Fruit fly (Drosophila melanogaster) whole organism, adult: ENCODE data around the gene Rnb.

ENCODE experiments used
- CG11617 ChIP-seq: fragments of 200-800 bp; sonication (Bioruptor generic); optimal IDR thresholded peaks from 2 replicates; lab custom pipeline; 2017; ENCODE audit warnings: mild to moderate bottlenecking, missing biosample characterization, missing genetic modification reagents, missing genetic modification characterization
- CG12768 ChIP-seq: fragments of 200-800 bp; sonication (Bioruptor generic); optimal IDR thresholded peaks from 2 replicates; lab custom pipeline; 2017; ENCODE audit warnings: missing biosample characterization, missing genetic modification characterization, mild to moderate bottlenecking, moderate library complexity, missing genetic modification reagents
- CG14711 ChIP-seq: fragments of 200-800 bp; sonication (Bioruptor generic); optimal IDR thresholded peaks from 2 replicates; lab custom pipeline; 2018; ENCODE audit warnings: missing biosample characterization, mild to moderate bottlenecking, missing genetic modification characterization, moderate library complexity
- CG1620 ChIP-seq: fragments of 200-800 bp; sonication (Bioruptor generic); optimal IDR thresholded peaks from 2 replicates; lab custom pipeline; 2016; ENCODE audit warnings: missing biosample characterization, missing genetic modification characterization
- CG33017 ChIP-seq: fragments of 200-800 bp; sonication (Bioruptor generic); optimal IDR thresholded peaks from 2 replicates; lab custom pipeline; 2018; ENCODE audit warnings: missing biosample characterization, mild to moderate bottlenecking, missing genetic modification characterization, moderate library complexity
- CG5204 ChIP-seq: fragments of 200-800 bp; sonication (Bioruptor generic); optimal IDR thresholded peaks from 2 replicates; lab custom pipeline; 2016; ENCODE audit warnings: missing biosample characterization, missing genetic modification characterization
- CG7045 ChIP-seq: fragments of 200-800 bp; sonication (Bioruptor generic); optimal IDR thresholded peaks from 2 replicates; lab custom pipeline; 2017; ENCODE audit warnings: missing biosample characterization, mild to moderate bottlenecking, missing genetic modification characterization
- CG7101 ChIP-seq: fragments of 200-800 bp; sonication (Bioruptor generic); optimal IDR thresholded peaks from 2 replicates; lab custom pipeline; 2018; ENCODE audit warnings: missing biosample characterization, mild to moderate bottlenecking, missing genetic modification characterization, moderate library complexity
- Clk ChIP-seq: fragments of 200-800 bp; sonication (Bioruptor generic); optimal IDR thresholded peaks from 2 replicates; lab custom pipeline; 2017; ENCODE audit warnings: missing biosample characterization, missing genetic modification characterization
- Crg-1 ChIP-seq: fragments of 200-800 bp; sonication (Bioruptor generic); optimal IDR thresholded peaks from 2 replicates; lab custom pipeline; 2016; ENCODE audit warnings: missing biosample characterization, missing genetic modification characterization
- Hr96 ChIP-seq: fragments of 200-800 bp; sonication (Bioruptor generic); optimal IDR thresholded peaks from 2 replicates; lab custom pipeline; 2016; ENCODE audit warnings: missing biosample characterization, missing genetic modification characterization
- Mnt ChIP-seq: fragments of 200-800 bp; sonication (Bioruptor generic); optimal IDR thresholded peaks from 2 replicates; lab custom pipeline; 2016; ENCODE audit warnings: missing biosample characterization, mild to moderate bottlenecking, missing genetic modification characterization
- bab1 ChIP-seq: fragments of 200-800 bp; sonication (Bioruptor generic); optimal IDR thresholded peaks from 3 replicates; lab custom pipeline; 2019; ENCODE audit warnings: missing biosample characterization, mild to moderate bottlenecking, missing genetic modification characterization, moderate library complexity
- cic ChIP-seq: fragments of 200-800 bp; sonication (Bioruptor generic); optimal IDR thresholded peaks from 2 replicates; lab custom pipeline; 2017; ENCODE audit warnings: missing biosample characterization, mild to moderate bottlenecking, missing genetic modification characterization, moderate library complexity
- cnc ChIP-seq, 2 experiments: fragments of >200 bp; optimal IDR thresholded peaks; 2 replicates each; lab custom pipeline; 2017
- kay ChIP-seq: fragments of 200-800 bp; sonication (Bioruptor generic); peaks from one replicate; lab custom pipeline; 2016; ENCODE audit warnings: missing biosample characterization, missing genetic modification characterization, borderline replicate concordance
- ovo ChIP-seq: fragments of 200-800 bp; sonication (Bioruptor generic); optimal IDR thresholded peaks from 2 replicates; lab custom pipeline; 2016; ENCODE audit warnings: missing biosample characterization, missing genetic modification characterization
- pad ChIP-seq: fragments of 200-800 bp; sonication (Bioruptor generic); optimal IDR thresholded peaks from 3 replicates; lab custom pipeline; 2017; ENCODE audit warnings: missing biosample characterization, missing genetic modification characterization, mild to moderate bottlenecking, moderate library complexity, missing genetic modification reagents
- tj ChIP-seq: fragments of 200-800 bp; sonication (Bioruptor generic); optimal IDR thresholded peaks from 3 replicates; lab custom pipeline; 2017; ENCODE audit warnings: missing biosample characterization, mild to moderate bottlenecking, missing genetic modification characterization, moderate library complexity
- toe ChIP-seq: fragments of 200-800 bp; sonication (Bioruptor generic); optimal IDR thresholded peaks from 2 replicates; lab custom pipeline; 2016; ENCODE audit warnings: missing biosample characterization, missing genetic modification characterization

The Rnb gene

dm6 chr3R:29772795-29773331 is 26.3 kb downstream of the Rnb start:
- peak; percentile 50 for TF ChIP-seq CG33017
- TF ChIP-seq CG5204 (GFP tag; lab: Kevin White, UChicago): no peak
- TF ChIP-seq cnc (optimal IDR thresholded peaks at IDR 0.05; lab: Kevin White, UChicago): no peak
- TF ChIP-seq cic: peak; percentile 88
- TF ChIP-seq toe (GFP tag; lab: Kevin White, UChicago): no peak
- no peak for TF ChIP-seq Crg-1 (GFP tag; lab: Kevin White, UChicago)
- TF ChIP-seq CG1620: no peak
- no peak for TF ChIP-seq Clk (GFP tag; lab: Kevin White, UChicago)
- peak; percentile 23 for TF ChIP-seq bab1
- TF ChIP-seq CG7045 (GFP tag; lab: Kevin White, UChicago): no peak
- peak; percentile 91 for TF ChIP-seq CG12768 (GFP tag; lab: Kevin White, UChicago)
- TF ChIP-seq Hr96 (GFP tag; lab: Kevin White, UChicago): no peak
- peak; percentile 73 for TF ChIP-seq pad (GFP tag; lab: Kevin White, UChicago)
- no peak for TF ChIP-seq CG11617 (GFP tag; lab: Kevin White, UChicago)
- peak; percentile 79 for TF ChIP-seq Mnt (GFP tag; lab: Kevin White, UChicago)
- peak; percentile 5 for TF ChIP-seq CG7101
- TF ChIP-seq kay (GFP tag; lab: Kevin White, UChicago): no peak
- no peak for TF ChIP-seq CG14711 (tag; lab: Kevin White, UChicago)
- peak; percentile 83 for TF ChIP-seq tj (GFP tag; lab: Kevin White, UChicago)
- peak; percentile 49 for TF ChIP-seq ovo (GFP tag; lab: Kevin White, UChicago)

- TF ChIP-seq tj (GFP tag; lab: Kevin White, UChicago) (peak; percentile 16), toe (GFP tag; lab: Kevin White, UChicago) (peak; percentile 19), Hr96 (GFP tag; lab: Kevin White, UChicago) (peak; percentile 59), CG1620 (no peak), ovo (GFP tag; lab: Kevin White, UChicago) (peak; percentile 5), CG5204 (GFP tag; lab: Kevin White, UChicago) (peak; percentile 36), CG7101 (no peak), Mnt (GFP tag; lab: Kevin White, UChicago) (no peak), CG7045 (GFP tag; lab: Kevin White, UChicago) (peak; percentile 50), Crg-1 (GFP tag; lab: Kevin White, UChicago) (no peak), CG11617 (GFP tag; lab: Kevin White, UChicago) (peak; percentile 29), pad (GFP tag; lab: Kevin White, UChicago) (peak; percentile 46), cic (no peak), CG12768 (GFP tag; lab: Kevin White, UChicago) (no peak), cnc (optimal IDR thresholded peaks at IDR 0.05; lab: Kevin White, UChicago) (peak in 1 of 2 experiments; percentile 89)
Measured at dm6 chr3R:29772090-29772794, 26.9 kb downstream of the Rnb start.

- TF ChIP-seq CG33017 (peak; percentile 20), kay (GFP tag; lab: Kevin White, UChicago) (no peak), Mnt (GFP tag; lab: Kevin White, UChicago) (peak; percentile 87), cic (peak; percentile 86), CG7045 (GFP tag; lab: Kevin White, UChicago) (no peak)
Measured at dm6 chr3R:29771645-29772089, 27.5 kb downstream of the Rnb start.

dm6 chr3R:29770930-29771329 is 28.2 kb downstream of the Rnb start:
- TF ChIP-seq CG12768 (GFP tag; lab: Kevin White, UChicago) (no peak), CG11617 (GFP tag; lab: Kevin White, UChicago) (no peak), toe (GFP tag; lab: Kevin White, UChicago) (no peak), Crg-1 (GFP tag; lab: Kevin White, UChicago) (no peak), Hr96 (GFP tag; lab: Kevin White, UChicago) (no peak), kay (GFP tag; lab: Kevin White, UChicago) (no peak), CG1620 (no peak), pad (GFP tag; lab: Kevin White, UChicago) (no peak), bab1 (no peak)

- TF ChIP-seq Crg-1 (GFP tag; lab: Kevin White, UChicago) (no peak), CG12768 (GFP tag; lab: Kevin White, UChicago) (no peak), CG5204 (GFP tag; lab: Kevin White, UChicago) (no peak), tj (GFP tag; lab: Kevin White, UChicago) (no peak)
Measured at dm6 chr3R:29767236-29767635, 31.9 kb downstream of the Rnb start.

- TF ChIP-seq pad (GFP tag; lab: Kevin White, UChicago) (no peak), CG12768 (GFP tag; lab: Kevin White, UChicago) (peak; percentile 60), kay (GFP tag; lab: Kevin White, UChicago) (peak; percentile 53), Hr96 (GFP tag; lab: Kevin White, UChicago) (peak; percentile 2), CG5204 (GFP tag; lab: Kevin White, UChicago) (no peak)
Measured at dm6 chr3R:29765267-29766095, 33.7 kb downstream of the Rnb start, which contains the start of gene kay. Gene kay (plus strand): TSS chr3R:29765995.
